Worm (Caenorhabditis elegans): ENCODE data around the gene Y71H2AM.12.

ce11 chrIII:2686064-2686463 lies 47.8 kb downstream of the Y71H2AM.12 start, which contains the start of the genes Y71H2AL.2, Y71H2AL.4 and pbo-1:
- TF ChIP-seq lin-39 (tag; optimal IDR thresholded peaks at IDR 0.05) (no peak), dpl-1 (GFP tag; optimal IDR thresholded peaks at IDR 0.05) (no peak), ztf-11 (tag; optimal IDR thresholded peaks at IDR 0.05) (no peak), lsy-2 (tag; optimal IDR thresholded peaks at IDR 0.05) (no peak), fkh-4 (tag; optimal IDR thresholded peaks at IDR 0.05; ENCODE audit: borderline replicate concordance) (no peak)
